Fruit fly (Drosophila melanogaster): ENCODE results near the gene CG32262.

The CG32262 gene

DNA sequence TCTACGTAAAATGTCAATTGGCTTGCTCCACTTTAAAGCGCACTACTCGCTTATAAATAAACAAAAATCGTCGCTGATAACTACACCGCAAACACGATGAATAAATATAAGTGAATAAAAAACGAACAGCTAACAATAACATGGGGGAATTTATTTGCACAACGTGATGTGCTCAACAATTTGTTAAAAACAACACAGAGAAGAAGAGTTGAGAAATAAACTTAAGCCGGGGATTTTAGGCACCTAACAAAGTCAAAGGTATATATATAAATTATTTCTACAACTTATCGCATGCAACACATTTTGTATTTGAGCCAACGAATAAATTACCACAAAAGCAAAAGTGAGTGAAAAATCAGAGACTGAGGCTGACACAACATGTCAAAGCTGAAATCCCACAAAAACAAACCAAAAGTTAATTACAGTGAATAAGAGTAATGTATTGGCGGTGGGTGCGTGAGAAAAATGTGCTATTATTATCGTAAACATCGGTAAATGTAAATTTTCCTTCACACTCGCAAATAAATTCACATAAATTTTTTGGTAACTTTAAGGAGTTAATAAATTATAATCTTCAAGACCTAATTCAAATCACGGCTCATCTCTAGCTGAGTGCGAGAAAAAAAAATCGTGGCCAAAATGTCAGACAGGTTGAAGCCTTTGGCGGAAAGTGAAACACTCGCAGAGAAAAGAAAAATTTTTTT lies 37.6 kb downstream of the CG32262 start (continued):
- TF ChIP-seq fd3F (GFP tag; optimal IDR thresholded peaks at IDR 0.05) (peak; percentile 19), stc (GFP tag; IDR thresholded peaks at IDR 0.05) (peak; percentile 55; the same call in 1 of the 2 replicates), CG8290 (GFP tag; optimal IDR thresholded peaks at IDR 0.05) (no peak), CG8290 (tag; optimal IDR thresholded peaks at IDR 0.05) (peak in 1 of 2 experiments; percentile 56), NfI (GFP tag; optimal IDR thresholded peaks at IDR 0.05) (peak; percentile 44), CG2889 (GFP tag; IDR thresholded peaks at IDR 0.05) (0 out of 3 replicates have a peak, but pooled peaks have one; percentile 9), Bgb (GFP tag; IDR thresholded peaks at IDR 0.05; ENCODE audit: partially characterized antibody) (no peak), CG18619 (GFP tag; optimal IDR thresholded peaks at IDR 0.05) (no peak), ttk (GFP tag; IDR thresholded peaks at IDR 0.05) (no peak), dpn (GFP tag; optimal IDR thresholded peaks at IDR 0.05) (peak; percentile 11 to 25), Eip74EF (GFP tag; optimal IDR thresholded peaks at IDR 0.05) (no peak), row (GFP tag; IDR thresholded peaks at IDR 0.05) (peak; percentile 55), HmgZ (tag; optimal IDR thresholded peaks at IDR 0.05) (peak; percentile 29), gsb (GFP tag; IDR thresholded peaks at IDR 0.05) (no peak), sima (GFP tag; optimal IDR thresholded peaks at IDR 0.05) (no peak), CG10267 (tag; optimal IDR thresholded peaks at IDR 0.05) (no peak), HLH3B (GFP tag; IDR thresholded peaks at IDR 0.05) (0 out of 2 replicates have a peak, but pooled peaks have one; percentile 13), lilli (GFP tag; optimal IDR thresholded peaks at IDR 0.05) (peak; percentile 47), Sox102F (GFP tag; optimal IDR thresholded peaks at IDR 0.05) (peak; percentile 49), CG3847 (GFP tag; IDR thresholded peaks at IDR 0.05) (peak; percentile 28; the same call in 1 of the 2 replicates), hkb (optimal IDR thresholded peaks at IDR 0.05) (no peak), hkb (GFP tag; IDR thresholded peaks at IDR 0.05) (peak; percentile 44), Ada2b (GFP tag; IDR thresholded peaks at IDR 0.05) (peak; percentile 46; the same call in 1 of the 2 replicates), Dek (tag; optimal IDR thresholded peaks at IDR 0.05) (peak; percentile 12), sens (GFP tag) (peak; percentile 69), Atf3 (GFP tag; optimal IDR thresholded peaks at IDR 0.05) (no peak), CG2678 (tag; optimal IDR thresholded peaks at IDR 0.05) (peak; percentile 34), CG12659 (GFP tag; optimal IDR thresholded peaks at IDR 0.05) (peak; percentile 2), CG1603 (tag; optimal IDR thresholded peaks at IDR 0.05) (peak; percentile 21), otp (GFP tag; IDR thresholded peaks at IDR 0.05) (peak; percentile 21; the same call in 1 of the 3 replicates), Med (GFP tag) (peak; percentile 86), Hr3 (GFP tag; optimal IDR thresholded peaks at IDR 0.05) (no peak), CG13624 (GFP tag; optimal IDR thresholded peaks at IDR 0.05) (peak; percentile 17), CG13424 (tag; optimal IDR thresholded peaks at IDR 0.05) (peak; percentile 49), CG11696 (GFP tag; IDR thresholded peaks at IDR 0.05) (no peak), chinmo (GFP tag; IDR thresholded peaks at IDR 0.05; ENCODE audit: partially characterized antibody) (0 out of 4 replicates have a peak, but pooled peaks have one; percentile 54), sug (tag; optimal IDR thresholded peaks at IDR 0.05) (peak; percentile 31), Dll (GFP tag; IDR thresholded peaks at IDR 0.05; ENCODE audit: partially characterized antibody) (peak; percentile 60; the same call in 2 of the 4 replicates), CG15269 (tag; optimal IDR thresholded peaks at IDR 0.05) (peak; percentile 67), MBD-R2 (GFP tag; IDR thresholded peaks at IDR 0.05) (peak; percentile 12; the same call in 1 of the 2 replicates), CG34224 (GFP tag; IDR thresholded peaks at IDR 0.05; ENCODE audit: partially characterized antibody) (peak; percentile 23; the same call in 1 of the 3 replicates), BEAF-32 (GFP tag; optimal IDR thresholded peaks at IDR 0.05) (peak; percentile 48), Asciz (GFP tag; optimal IDR thresholded peaks at IDR 0.05) (no peak), prd (optimal IDR thresholded peaks at IDR 0.05) (no peak), prd (GFP tag; IDR thresholded peaks at IDR 0.05) (no peak), cg (GFP tag; optimal IDR thresholded peaks at IDR 0.05) (no peak), Sry-δ (GFP tag; optimal IDR thresholded peaks at IDR 0.05) (peak; percentile 5), CG17385 (GFP tag; optimal IDR thresholded peaks at IDR 0.05) (peak; percentile 33), CG9817 (tag; optimal IDR thresholded peaks at IDR 0.05) (peak; percentile 54)
